Worm (Caenorhabditis elegans) whole organism, L2 larva: Measurements from ENCODE around the gene srg-5.

ENCODE experiments used
- aly-2 ChIP-seq: fragments of 150-350 bp; optimal IDR thresholded peaks from 2 replicates; lab custom pipeline; 2014; ENCODE audit warnings: missing biosample characterization, missing genetic modification characterization
- fos-1 ChIP-seq: fragments of 150-350 bp; optimal IDR thresholded peaks from 2 replicates; lab custom pipeline; 2014; ENCODE audit warnings: missing biosample characterization, missing genetic modification characterization
- lin-39 ChIP-seq: fragments of 150-350 bp; optimal IDR thresholded peaks from 2 replicates; lab custom pipeline; 2014; ENCODE audit warnings: missing biosample characterization, missing genetic modification reagents, missing genetic modification characterization
- nhr-237 ChIP-seq: fragments of 150-350 bp; optimal IDR thresholded peaks from 2 replicates; lab custom pipeline; 2014; ENCODE audit warnings: missing biosample characterization, missing genetic modification characterization

DNA sequence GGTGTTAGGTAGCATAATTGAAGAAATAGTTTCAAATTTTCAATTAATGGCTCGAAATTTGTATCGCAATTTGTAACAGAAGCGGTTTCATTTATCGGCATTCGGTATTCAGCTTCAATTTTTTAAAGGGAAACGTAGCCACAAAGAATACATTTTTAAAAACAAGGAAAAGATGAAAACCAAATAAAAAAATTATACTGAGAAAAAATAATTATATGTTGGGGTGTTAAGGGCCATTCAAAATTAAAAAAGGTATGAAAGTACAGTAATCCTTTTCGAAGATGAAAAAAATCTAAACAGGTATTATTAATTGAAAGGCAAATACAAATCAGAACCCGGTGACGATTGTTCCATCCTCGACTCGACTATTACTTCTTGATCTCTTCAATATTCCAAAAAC is 6.1 kb downstream of the srg-5 start, which contains the start of gene srg-1:
- TF ChIP-seq nhr-237 (tag; lab: Kevin White, UChicago) (no peak), fos-1 (no peak), aly-2 (tag; lab: Kevin White, UChicago) (no peak), lin-39 (tag; lab: Kevin White, UChicago) (no peak)
